Fruit fly (Drosophila melanogaster) whole organism: ENCODE data around the gene CG43052.

Source experiments
- Dll ChIP-seq: fragments of >200 bp; optimal IDR thresholded peaks from 2 replicates; lab custom pipeline; 2017
- pan ChIP-seq: fragments of >200 bp; optimal IDR thresholded peaks from 2 replicates; lab custom pipeline; 2017
- psq ChIP-seq: fragments of >200 bp; optimal IDR thresholded peaks from 2 replicates; lab custom pipeline; 2017

- TF ChIP-seq Dll (lab: Kevin White, UChicago), result no peak
- TF ChIP-seq pan (lab: Kevin White, UChicago), result no peak
- TF ChIP-seq psq (lab: Kevin White, UChicago), result no peak
These were observed 49.9 kb downstream of the CG43052 start for dm6 chr2L:14401616-14402240.
